Fruit fly (Drosophila melanogaster) S2 (cell line): ENCODE measurements around the gene ScsbetaA.

Experiments used
- CG8478 ChIP-seq: fragments of >200 bp; optimal IDR thresholded peaks from 2 replicates; lab custom pipeline; 2018
- CTCF ChIP-seq, 2 experiments: fragments of >200 bp; optimal IDR thresholded peaks; 2 replicates each; lab custom pipeline; 2018

DNA sequence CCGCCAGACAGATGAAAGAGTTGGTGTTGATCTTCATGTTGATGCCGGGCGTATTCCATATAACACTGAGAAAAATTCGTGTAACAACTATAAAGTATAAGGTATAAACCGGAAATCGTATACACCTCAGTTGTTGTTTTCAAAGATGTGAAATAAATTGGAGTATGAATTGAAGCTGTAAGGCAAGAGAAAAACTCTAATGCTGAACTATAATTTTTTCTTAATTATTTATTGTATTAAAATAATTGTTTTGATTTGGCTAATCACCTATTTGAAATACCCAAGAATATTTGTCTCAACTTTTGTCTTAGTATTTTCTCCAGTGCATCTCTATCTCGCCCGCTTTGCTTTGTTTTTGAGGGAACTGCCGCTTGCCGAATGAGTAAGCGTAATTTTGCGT lies 21.8 kb downstream of the ScsbetaA start:
- TF ChIP-seq CG8478 (lab: Kevin White, UChicago) = no peak
- TF ChIP-seq CTCF (optimal IDR thresholded peaks at IDR 0.05; lab: Kevin White, UChicago) = no peak
